Fruit fly (Drosophila melanogaster) Kc167 (cell line): ENCODE data around the gene CG1636.

Source experiments
- Sin3A ChIP-seq: fragments of >200 bp; optimal IDR thresholded peaks from 2 replicates; lab custom pipeline; 2018; ENCODE audit warnings: missing external identifiers
- insv ChIP-seq: fragments of >200 bp; optimal IDR thresholded peaks from 3 replicates; lab custom pipeline; 2018; ENCODE audit warnings: missing external identifiers
- psq ChIP-seq: fragments of >200 bp; optimal IDR thresholded peaks from 2 replicates; lab custom pipeline; 2017; ENCODE audit warnings: missing external identifiers
- ttk ChIP-seq: sonication (Bioruptor generic); optimal IDR thresholded peaks from 2 replicates; lab custom pipeline; 2017; ENCODE audit warnings: missing external identifiers

Gene CG1636

DNA sequence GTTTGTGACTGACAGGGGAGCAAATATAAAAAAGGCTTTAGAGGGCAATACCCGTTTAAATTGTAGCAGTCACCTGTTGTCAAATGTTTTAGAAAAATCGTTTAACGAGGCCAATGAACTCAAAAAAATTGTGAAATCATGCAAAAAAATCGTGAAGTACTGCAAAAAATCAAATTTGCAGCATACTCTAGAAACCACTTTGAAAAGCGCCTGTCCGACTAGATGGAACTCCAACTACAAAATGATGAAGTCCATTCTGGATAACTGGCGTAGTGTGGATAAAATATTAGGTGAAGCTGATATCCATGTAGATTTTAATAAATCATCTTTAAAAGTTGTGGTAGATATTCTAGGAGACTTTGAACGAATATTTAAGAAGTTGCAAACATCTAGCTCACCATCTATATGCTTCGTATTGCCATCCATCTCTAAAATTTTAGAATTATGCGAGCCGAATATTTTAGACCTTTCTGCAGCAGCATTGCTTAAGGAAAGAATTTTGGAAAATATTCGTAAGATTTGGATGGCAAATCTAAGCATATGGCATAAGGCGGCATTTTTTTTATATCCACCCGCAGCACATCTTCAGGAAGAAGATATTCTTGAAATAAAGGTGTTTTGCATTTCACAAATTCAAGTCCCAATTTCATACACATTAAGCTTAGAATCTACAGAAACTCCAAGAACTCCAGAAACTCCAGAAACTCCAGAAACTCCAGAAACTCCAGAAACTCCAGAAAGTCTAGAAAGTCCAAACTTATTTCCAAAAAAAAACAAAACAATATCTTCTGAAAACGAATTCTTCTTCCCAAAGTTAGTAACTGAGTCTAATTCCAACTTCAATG is 21.5 kb downstream of the CG1636 start:
- TF ChIP-seq insv (lab: Kevin White, UChicago) (no peak), Sin3A (no peak), psq (lab: Kevin White, UChicago) (no peak), ttk (lab: Kevin White, UChicago) (no peak)
